Fruit fly (Drosophila melanogaster) whole organism, embryonic: ENCODE data around the gene Pde9.

Source experiments
- Abd-B ChIP-seq: fragments of 200-800 bp; sonication (Bioruptor generic); optimal IDR thresholded peaks from 2 replicates; lab custom pipeline; 2018; ENCODE audit warnings: missing biosample characterization, mild to moderate bottlenecking, missing genetic modification characterization, moderate library complexity
- Atf6 ChIP-seq: fragments of 200-800 bp; sonication (Bioruptor generic); IDR thresholded peaks from 2 replicates; pipeline ENCODE4 v1.3.6; 2022; ENCODE audit warnings: missing biosample characterization, missing genetic modification characterization
- Bdp1 ChIP-seq: fragments of 200-800 bp; sonication (Bioruptor generic); optimal IDR thresholded peaks from 3 replicates; lab custom pipeline; 2016; ENCODE audit warnings: missing biosample characterization, missing genetic modification characterization
- C15 ChIP-seq: fragments of 200-800 bp; sonication (Bioruptor generic); IDR thresholded peaks from 3 replicates; pipeline ENCODE4 v1.3.6; 2022; ENCODE audit warnings: missing biosample characterization, missing genetic modification characterization
- CG10147 ChIP-seq: fragments of 200-800 bp; sonication (Bioruptor generic); optimal IDR thresholded peaks from 2 replicates; lab custom pipeline; 2019; ENCODE audit warnings: missing biosample characterization, mild to moderate bottlenecking, missing genetic modification characterization, moderate library complexity
- CG1024 ChIP-seq: fragments of 200-800 bp; sonication (Bioruptor generic); IDR thresholded peaks from 2 replicates; pipeline ENCODE4 v1.3.6; 2022; ENCODE audit warnings: missing biosample characterization, missing genetic modification characterization
- CG10462 ChIP-seq: fragments of 200-800 bp; sonication (Bioruptor generic); optimal IDR thresholded peaks from 2 replicates; lab custom pipeline; 2016; ENCODE audit warnings: missing biosample characterization, missing genetic modification characterization
- CG11247 ChIP-seq: fragments of 200-800 bp; sonication (Bioruptor generic); IDR thresholded peaks from 2 replicates; pipeline ENCODE4 v1.3.6; 2022; ENCODE audit warnings: missing biosample characterization, missing genetic modification characterization
- CG12236 ChIP-seq: fragments of 200-800 bp; sonication (Bioruptor generic); optimal IDR thresholded peaks from 2 replicates; lab custom pipeline; 2016; ENCODE audit warnings: missing biosample characterization, missing genetic modification characterization
- CG12391 ChIP-seq: fragments of 200-800 bp; sonication (Bioruptor generic); optimal IDR thresholded peaks from 3 replicates; lab custom pipeline; 2018; ENCODE audit warnings: missing biosample characterization, mild to moderate bottlenecking, missing genetic modification characterization, moderate library complexity
- CG13775 ChIP-seq: fragments of 200-800 bp; sonication (Bioruptor generic); optimal IDR thresholded peaks from 3 replicates; lab custom pipeline; 2017; ENCODE audit warnings: missing biosample characterization, mild to moderate bottlenecking, missing genetic modification characterization
- CG15073 ChIP-seq: fragments of 200-800 bp; sonication (Bioruptor generic); optimal IDR thresholded peaks from 2 replicates; lab custom pipeline; 2016; ENCODE audit warnings: missing biosample characterization, missing genetic modification characterization
- CG15514 ChIP-seq: fragments of 200-800 bp; sonication (Bioruptor generic); optimal IDR thresholded peaks from 3 replicates; lab custom pipeline; 2017; ENCODE audit warnings: missing biosample characterization, missing genetic modification characterization, mild to moderate bottlenecking, moderate library complexity, missing genetic modification reagents
- CG1647 ChIP-seq: fragments of 200-800 bp; sonication (Bioruptor generic); optimal IDR thresholded peaks from 3 replicates; lab custom pipeline; 2016; ENCODE audit warnings: missing biosample characterization, missing genetic modification characterization
- CG16813 ChIP-seq: fragments of 200-800 bp; sonication (Bioruptor generic); IDR thresholded peaks from 3 replicates; pipeline ENCODE4 v1.3.6; 2022; ENCODE audit warnings: missing biosample characterization, missing genetic modification characterization; ENCODE audit not compliant: partially characterized antibody
- CG17802 ChIP-seq: fragments of 200-800 bp; sonication (Bioruptor generic); optimal IDR thresholded peaks from 2 replicates; lab custom pipeline; 2018; ENCODE audit warnings: missing biosample characterization, mild to moderate bottlenecking, missing genetic modification characterization, moderate library complexity
- CG2120 ChIP-seq: fragments of 200-800 bp; sonication (Bioruptor generic); optimal IDR thresholded peaks from 3 replicates; lab custom pipeline; 2016; ENCODE audit warnings: missing biosample characterization, missing genetic modification characterization
- CG32532 ChIP-seq: fragments of 200-800 bp; sonication (Bioruptor generic); IDR thresholded peaks from 2 replicates; pipeline ENCODE4 v1.3.6; 2022; ENCODE audit warnings: missing biosample characterization, missing genetic modification characterization
- CG3838 ChIP-seq: fragments of 200-800 bp; sonication (Bioruptor generic); optimal IDR thresholded peaks from 3 replicates; lab custom pipeline; 2016; ENCODE audit warnings: missing biosample characterization, missing genetic modification characterization
- CG4854 ChIP-seq: fragments of 200-800 bp; sonication (Bioruptor generic); optimal IDR thresholded peaks from 2 replicates; lab custom pipeline; 2016; ENCODE audit warnings: missing biosample characterization, missing genetic modification characterization, inconsistent platforms
- CG7556 ChIP-seq: fragments of 200-800 bp; sonication (Bioruptor generic); optimal IDR thresholded peaks from 2 replicates; lab custom pipeline; 2017; ENCODE audit warnings: missing biosample characterization, mild to moderate bottlenecking, missing genetic modification characterization
- CG7839 ChIP-seq: fragments of 200-800 bp; sonication (Bioruptor generic); optimal IDR thresholded peaks from 3 replicates; lab custom pipeline; 2018; ENCODE audit warnings: missing biosample characterization, mild to moderate bottlenecking, missing genetic modification characterization, moderate library complexity
- CG8281 ChIP-seq: fragments of 200-800 bp; sonication (Bioruptor generic); optimal IDR thresholded peaks from 2 replicates; lab custom pipeline; 2018; ENCODE audit warnings: missing biosample characterization, mild to moderate bottlenecking, missing genetic modification characterization, moderate library complexity
- CG8765 ChIP-seq: fragments of 200-800 bp; sonication (Bioruptor generic); IDR thresholded peaks from 2 replicates; pipeline ENCODE4 v1.3.6; 2022; ENCODE audit warnings: missing biosample characterization, missing genetic modification characterization
- CG9727 ChIP-seq: fragments of 200-800 bp; sonication (Bioruptor generic); optimal IDR thresholded peaks from 3 replicates; lab custom pipeline; 2017; ENCODE audit warnings: missing biosample characterization, mild to moderate bottlenecking, missing genetic modification characterization
- ERR ChIP-seq: fragments of 200-800 bp; sonication (Bioruptor generic); optimal IDR thresholded peaks from 2 replicates; lab custom pipeline; 2016; ENCODE audit warnings: missing biosample characterization, missing genetic modification characterization
- Elba2 ChIP-seq: fragments of 200-800 bp; sonication (Bioruptor generic); optimal IDR thresholded peaks from 3 replicates; lab custom pipeline; 2016; ENCODE audit warnings: missing biosample characterization, missing genetic modification characterization
- HHEX ChIP-seq: fragments of 200-800 bp; sonication (Bioruptor generic); optimal IDR thresholded peaks from 3 replicates; lab custom pipeline; 2017; ENCODE audit warnings: missing biosample characterization, mild to moderate bottlenecking, missing genetic modification characterization, missing genetic modification reagents
- HLH54F ChIP-seq: fragments of 200-800 bp; sonication (Bioruptor generic); optimal IDR thresholded peaks from 3 replicates; lab custom pipeline; 2016; ENCODE audit warnings: missing biosample characterization, missing genetic modification characterization
- Hr78 ChIP-seq, 2 experiments: fragments of 200-800 bp in 1 of 2; fragments of >200 bp in 1 of 2; sonication (Bioruptor generic) in 1 of 2; optimal IDR thresholded peaks; 2 replicates each; lab custom pipeline; 2017 to 2019; ENCODE audit warnings: missing biosample characterization in 2 of 2, missing genetic modification characterization in 2 of 2, mild to moderate bottlenecking in 1 of 2, moderate library complexity in 1 of 2
- MBD-R2 ChIP-seq: fragments of 200-800 bp; sonication (Bioruptor generic); IDR thresholded peaks from 2 replicates; pipeline ENCODE4 v1.3.6; 2022; ENCODE audit warnings: missing biosample characterization, missing genetic modification characterization
- amos ChIP-seq: fragments of 200-800 bp; sonication (Bioruptor generic); IDR thresholded peaks from 2 replicates; pipeline ENCODE4 v1.3.6; 2022; ENCODE audit warnings: missing biosample characterization, missing genetic modification characterization; ENCODE audit not compliant: partially characterized antibody
- bab2 ChIP-seq: fragments of 200-800 bp; sonication (Bioruptor generic); optimal IDR thresholded peaks from 2 replicates; lab custom pipeline; 2016; ENCODE audit warnings: missing biosample characterization, missing genetic modification characterization
- cad ChIP-seq: fragments of >200 bp; optimal IDR thresholded peaks from 2 replicates; lab custom pipeline; 2017; ENCODE audit warnings: missing biosample characterization, missing genetic modification characterization
- chif ChIP-seq, 2 experiments: fragments of 200-800 bp; sonication (Bioruptor generic); optimal IDR thresholded peaks; 3 replicates each; lab custom pipeline; 2016; ENCODE audit warnings: missing biosample characterization in 2 of 2, missing genetic modification characterization in 2 of 2
- da ChIP-seq: fragments of 200-800 bp; sonication (Bioruptor generic); optimal IDR thresholded peaks from 2 replicates; lab custom pipeline; 2016; ENCODE audit warnings: missing biosample characterization, missing genetic modification characterization
- gem ChIP-seq: fragments of 200-800 bp; sonication (Bioruptor generic); optimal IDR thresholded peaks from 2 replicates; lab custom pipeline; 2019; ENCODE audit warnings: missing biosample characterization, mild to moderate bottlenecking, missing genetic modification characterization, moderate library complexity
- gsb-n ChIP-seq: fragments of 200-800 bp; sonication (Bioruptor generic); optimal IDR thresholded peaks from 3 replicates; lab custom pipeline; 2018; ENCODE audit warnings: missing biosample characterization, mild to moderate bottlenecking, missing genetic modification characterization
- hth ChIP-seq: fragments of >200 bp; optimal IDR thresholded peaks from 2 replicates; lab custom pipeline; 2017; ENCODE audit warnings: inconsistent platforms
- jigr1 ChIP-seq: fragments of 200-800 bp; sonication (Bioruptor generic); IDR thresholded peaks from 3 replicates; pipeline ENCODE4 v1.3.6; 2022; ENCODE audit warnings: missing biosample characterization, missing genetic modification characterization
- klu ChIP-seq: fragments of 200-800 bp; sonication (Bioruptor generic); IDR thresholded peaks from 2 replicates; pipeline ENCODE4 v1.3.6; 2022; ENCODE audit warnings: missing biosample characterization, missing genetic modification characterization
- lilli ChIP-seq: fragments of 200-800 bp; sonication (Bioruptor generic); optimal IDR thresholded peaks from 3 replicates; lab custom pipeline; 2016; ENCODE audit warnings: missing biosample characterization, missing genetic modification characterization
- lmd ChIP-seq: fragments of 200-800 bp; sonication (Bioruptor generic); IDR thresholded peaks from 2 replicates; pipeline ENCODE4 v1.3.6; 2022; ENCODE audit warnings: missing biosample characterization, missing genetic modification characterization
- maf-S ChIP-seq: fragments of 200-800 bp; sonication (Bioruptor generic); optimal IDR thresholded peaks from 2 replicates; lab custom pipeline; 2016; ENCODE audit warnings: missing biosample characterization, missing genetic modification characterization
- odd ChIP-seq: fragments of 200-800 bp; sonication (Bioruptor generic); optimal IDR thresholded peaks from 2 replicates; lab custom pipeline; 2017; ENCODE audit warnings: missing biosample characterization, mild to moderate bottlenecking, missing genetic modification characterization
- stc ChIP-seq: fragments of 200-800 bp; sonication (Bioruptor generic); IDR thresholded peaks from 2 replicates; pipeline ENCODE4 v1.3.6; 2022; ENCODE audit warnings: missing biosample characterization, missing genetic modification characterization
- trh ChIP-seq: fragments of 200-800 bp; sonication (Bioruptor generic); optimal IDR thresholded peaks from 2 replicates; lab custom pipeline; 2016; ENCODE audit warnings: missing biosample characterization, missing genetic modification characterization
- vfl ChIP-seq: fragments of 200-800 bp; sonication (Bioruptor generic); optimal IDR thresholded peaks from 2 replicates; lab custom pipeline; 2016; ENCODE audit warnings: missing biosample characterization, missing genetic modification characterization
- zfh2 ChIP-seq: fragments of 200-800 bp; sonication (Bioruptor generic); optimal IDR thresholded peaks from 2 replicates; lab custom pipeline; 2016; ENCODE audit warnings: missing biosample characterization, missing genetic modification characterization

The Pde9 gene

dm6 chrX:12755600-12756373 is 141.3 kb downstream of the Pde9 start (continued):
- TF ChIP-seq gem (peak; percentile 91), C15 (GFP tag; lab: Robert Waterston, UW) (0 out of 3 replicates have a peak, but pooled peaks have one; percentile 56), CG10147 (GFP tag; lab: Kevin White, UChicago) (peak; percentile 59), gsb-n (tag; lab: Kevin White, UChicago) (peak; percentile 23), Atf6 (GFP tag; lab: Robert Waterston, UW) (peak; percentile 49; the same call in 1 of the 2 replicates), CG12391 (tag; lab: Kevin White, UChicago) (peak; percentile 45), lmd (GFP tag; lab: Robert Waterston, UW) (peak; percentile 88), CG13775 (GFP tag; lab: Kevin White, UChicago) (peak; percentile 87), CG9727 (GFP tag; lab: Kevin White, UChicago) (peak; percentile 87), klu (GFP tag; lab: Robert Waterston, UW) (peak; percentile 62; the same call in 1 of the 2 replicates), CG7839 (peak; percentile 84), odd (peak; percentile 50), bab2 (no peak), CG4854 (GFP tag; lab: Kevin White, UChicago) (peak; percentile 1), CG8765 (GFP tag; lab: Robert Waterston, UW) (no peak), Elba2 (GFP tag; lab: Kevin White, UChicago) (no peak), HHEX (GFP tag; lab: Kevin White, UChicago) (peak; percentile 84), stc (peak; percentile 63; the same call in 1 of the 2 replicates), CG15073 (GFP tag; lab: Kevin White, UChicago) (no peak), amos (GFP tag; lab: Robert Waterston, UW) (no peak), CG15514 (peak; percentile 52), maf-S (GFP tag; lab: Kevin White, UChicago) (peak; percentile 33), da (GFP tag; lab: Kevin White, UChicago) (no peak), ERR (GFP tag; lab: Kevin White, UChicago) (no peak), lilli (peak; percentile 77), HLH54F (GFP tag; lab: Kevin White, UChicago) (peak; percentile 76), jigr1 (GFP tag; lab: Robert Waterston, UW) (peak; percentile 43; the same call in 1 of the 3 replicates), Hr78 (GFP tag; optimal IDR thresholded peaks at IDR 0.05; lab: Kevin White, UChicago) (no peak), Bdp1 (GFP tag; lab: Kevin White, UChicago) (no peak), chif (GFP tag; optimal IDR thresholded peaks at IDR 0.05; lab: Kevin White, UChicago) (peak; percentile 32 to 40), CG16813 (no peak), trh (GFP tag; lab: Kevin White, UChicago) (peak; percentile 6), CG7556 (peak; percentile 90), zfh2 (peak; percentile 84), CG8281 (no peak), Abd-B (GFP tag; lab: Kevin White, UChicago) (peak; percentile 79), CG1024 (GFP tag; lab: Robert Waterston, UW) (no peak), hth (lab: Kevin White, UChicago) (no peak), CG2120 (GFP tag; lab: Kevin White, UChicago) (peak; percentile 87), CG12236 (GFP tag; lab: Kevin White, UChicago) (no peak), CG1647 (GFP tag; lab: Kevin White, UChicago) (peak; percentile 16), vfl (GFP tag; lab: Kevin White, UChicago) (peak; percentile 49), CG11247 (peak; percentile 56), MBD-R2 (GFP tag; lab: Robert Waterston, UW) (peak; percentile 9; the same call in 1 of the 2 replicates), CG10462 (GFP tag; lab: Kevin White, UChicago) (peak; percentile 48), CG32532 (GFP tag; lab: Robert Waterston, UW) (peak; percentile 86), cad (GFP tag; lab: Kevin White, UChicago) (no peak), CG3838 (GFP tag; lab: Kevin White, UChicago) (no peak), CG17802 (tag; lab: Kevin White, UChicago) (no peak)
